Fruit fly (Drosophila melanogaster): ENCODE results near the gene Klc.
A peak's percentile ranks its signal among the peaks of the same experiment; 100 is the strongest.

Gene Klc

dm6 chr3L:12792933-12793448 is 43.1 kb upstream of the Klc start (continued):
- TF ChIP-seq CG17328 (GFP tag; IDR thresholded peaks at IDR 0.05) (peak; percentile 24; the same call in 1 of the 2 replicates), CG14710 (tag; optimal IDR thresholded peaks at IDR 0.05) (peak; percentile 47), cwo (GFP tag; optimal IDR thresholded peaks at IDR 0.05) (peak; percentile 66), CG6254 (GFP tag; optimal IDR thresholded peaks at IDR 0.05) (no peak), gsb-n (tag; optimal IDR thresholded peaks at IDR 0.05) (peak; percentile 40), CG4854 (GFP tag; optimal IDR thresholded peaks at IDR 0.05) (peak; percentile 23), CG6813 (GFP tag; optimal IDR thresholded peaks at IDR 0.05) (peak; percentile 61), hth (optimal IDR thresholded peaks at IDR 0.05) (no peak), D19B (GFP tag; optimal IDR thresholded peaks at IDR 0.05) (no peak), Sox102F (GFP tag; optimal IDR thresholded peaks at IDR 0.05) (peak; percentile 61), CG3838 (GFP tag; optimal IDR thresholded peaks at IDR 0.05) (no peak), CG12104 (GFP tag; optimal IDR thresholded peaks at IDR 0.05) (peak; percentile 17), CG15514 (GFP tag; optimal IDR thresholded peaks at IDR 0.05) (peak; percentile 6), CG13775 (GFP tag; optimal IDR thresholded peaks at IDR 0.05) (peak; percentile 39), Awh (GFP tag; IDR thresholded peaks at IDR 0.05) (peak; percentile 55; the same call in 1 of the 2 replicates), CG12744 (GFP tag; optimal IDR thresholded peaks at IDR 0.05) (no peak), Bteb2 (GFP tag; optimal IDR thresholded peaks at IDR 0.05) (peak; percentile 40), HLH54F (GFP tag; optimal IDR thresholded peaks at IDR 0.05) (peak; percentile 30), Eip74EF (GFP tag; optimal IDR thresholded peaks at IDR 0.05) (peak in 1 of 2 experiments; percentile 61), CG32772 (GFP tag; IDR thresholded peaks at IDR 0.05) (no peak), fd96Cb (tag; optimal IDR thresholded peaks at IDR 0.05) (peak; percentile 45), tio (GFP tag; optimal IDR thresholded peaks at IDR 0.05) (peak; percentile 30), zfh1 (GFP tag; IDR thresholded peaks at IDR 0.05) (no peak), CG16863 (GFP tag; optimal IDR thresholded peaks at IDR 0.05) (no peak), CTCF (GFP tag; optimal IDR thresholded peaks at IDR 0.05) (no peak), Nf-YA (GFP tag; IDR thresholded peaks at IDR 0.05) (no peak), sens (GFP tag) (peak; percentile 81), TFAM (GFP tag; optimal IDR thresholded peaks at IDR 0.05) (no peak), CrebB (tag; optimal IDR thresholded peaks at IDR 0.05) (peak; percentile 58), HHEX (GFP tag; optimal IDR thresholded peaks at IDR 0.05) (peak; percentile 39), trh (GFP tag; optimal IDR thresholded peaks at IDR 0.05) (no peak), ranshi (GFP tag; IDR thresholded peaks at IDR 0.05) (no peak), CG17361 (GFP tag; IDR thresholded peaks at IDR 0.05) (peak; percentile 76), CG4820 (GFP tag; optimal IDR thresholded peaks at IDR 0.05) (peak; percentile 15), eve (GFP tag; optimal IDR thresholded peaks at IDR 0.05) (peak in 1 of 2 experiments; percentile 30), CG2712 (tag; optimal IDR thresholded peaks at IDR 0.05) (peak; percentile 79), CG1647 (GFP tag; optimal IDR thresholded peaks at IDR 0.05) (no peak), caup (GFP tag; optimal IDR thresholded peaks at IDR 0.05; ENCODE audit: severe bottlenecking) (peak; percentile 44), ATbp (GFP tag; optimal IDR thresholded peaks at IDR 0.05) (peak; percentile 48), salm (tag; optimal IDR thresholded peaks at IDR 0.05) (peak; percentile 47), CG13287 (GFP tag; IDR thresholded peaks at IDR 0.05; ENCODE audit: partially characterized antibody) (no peak), CG33557 (GFP tag; optimal IDR thresholded peaks at IDR 0.05) (peak; percentile 17), CG10209 (GFP tag; optimal IDR thresholded peaks at IDR 0.05) (peak; percentile 40), sens-2 (GFP tag; IDR thresholded peaks at IDR 0.05) (no peak), bab2 (GFP tag; optimal IDR thresholded peaks at IDR 0.05) (peak; percentile 50), p53 (GFP tag; optimal IDR thresholded peaks at IDR 0.05) (no peak), Oaz (GFP tag; IDR thresholded peaks at IDR 0.05) (no peak), Dek (tag; optimal IDR thresholded peaks at IDR 0.05) (peak; percentile 60), E2f2 (GFP tag; IDR thresholded peaks at IDR 0.05) (peak; percentile 35; the same call in 1 of the 2 replicates), peb (GFP tag; IDR thresholded peaks at IDR 0.05) (no peak), sob (GFP tag; IDR thresholded peaks at IDR 0.05) (0 out of 2 replicates have a peak, but pooled peaks have one; percentile 38)
